Fruit fly (Drosophila melanogaster) S2 (cell line): ENCODE measurements around the gene CG11597.

Experiments used
- CG8478 ChIP-seq: fragments of >200 bp; optimal IDR thresholded peaks from 2 replicates; lab custom pipeline; 2018
- CTCF ChIP-seq, 2 experiments: fragments of >200 bp; optimal IDR thresholded peaks; 2 replicates each; lab custom pipeline; 2018

DNA sequence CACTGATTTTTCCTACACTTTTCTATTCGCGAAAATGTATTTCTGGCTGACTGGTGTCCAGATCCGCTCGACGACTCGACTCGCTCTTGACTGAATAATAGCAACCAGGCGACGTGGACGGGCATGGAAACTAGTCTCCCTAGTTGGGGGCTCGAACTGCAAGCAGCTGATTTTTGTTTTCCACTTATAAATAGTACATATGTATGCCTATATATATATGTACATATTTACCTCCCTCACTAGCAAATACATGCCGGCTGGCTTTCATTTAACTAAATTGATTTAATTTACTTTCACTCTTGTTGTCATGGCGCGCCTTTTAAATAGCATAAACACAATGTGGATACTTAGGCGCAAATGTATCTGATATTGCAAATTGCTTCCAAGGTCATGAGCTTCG lies 21.3 kb downstream of the CG11597 start, which contains the start of gene Gcat:
- TF ChIP-seq CG8478 (lab: Kevin White, UChicago) (no peak), CTCF (optimal IDR thresholded peaks at IDR 0.05; lab: Kevin White, UChicago) (no peak)
